Worm (Caenorhabditis elegans): Measurements from ENCODE around the gene F56B3.4.

- TF ChIP-seq ama-1 (optimal IDR thresholded peaks at IDR 0.05) (no peak), ama-1 (GFP tag; optimal IDR thresholded peaks at IDR 0.05) (no peak), dpl-1 (GFP tag; optimal IDR thresholded peaks at IDR 0.05) (no peak), lag-1 (GFP tag; IDR thresholded peaks at IDR 0.05) (no peak), madf-3 (GFP tag; IDR thresholded peaks at IDR 0.05) (no peak), pha-4 (tag; optimal IDR thresholded peaks at IDR 0.05) (no peak), somi-1 (GFP tag; optimal IDR thresholded peaks at IDR 0.05) (no peak), lin-35 (GFP tag; optimal IDR thresholded peaks at IDR 0.05) (no peak)
These were observed 6.3 kb downstream of the F56B3.4 start, which contains the start of gene F56B3.6 for ce11 chrIV:787755-788154.
